Worm (Caenorhabditis elegans) whole organism, L1 larva: ENCODE measurements around the gene clec-88.

Source experiments
- elt-2 ChIP-seq: sonication (generic microtip); optimal IDR thresholded peaks from 2 replicates; lab custom pipeline; 2016; ENCODE audit warnings: missing genetic modification characterization, mild to moderate bottlenecking, inconsistent platforms, missing compliant biosample characterization, missing genetic modification reagents
- elt-3 ChIP-seq, 6 experiments: fragments of 150-350 bp in 1 of 6; sonication (generic microtip); optimal IDR thresholded peaks; 2 replicates each; lab custom pipeline; 2017 to 2018; ENCODE audit warnings: missing biosample characterization in 6 of 6, missing genetic modification characterization in 6 of 6, inconsistent platforms in 1 of 6
- nhr-237 ChIP-seq: fragments of 150-350 bp; optimal IDR thresholded peaks from 2 replicates; lab custom pipeline; 2014; ENCODE audit warnings: missing biosample characterization, missing genetic modification characterization
- unc-86 ChIP-seq: sonication (generic microtip); optimal IDR thresholded peaks from 2 replicates; lab custom pipeline; 2016; ENCODE audit warnings: missing genetic modification characterization, missing compliant biosample characterization
- ztf-4 ChIP-seq: fragments of 150-350 bp; optimal IDR thresholded peaks from 2 replicates; lab custom pipeline; 2014; ENCODE audit warnings: missing biosample characterization, missing genetic modification characterization

DNA sequence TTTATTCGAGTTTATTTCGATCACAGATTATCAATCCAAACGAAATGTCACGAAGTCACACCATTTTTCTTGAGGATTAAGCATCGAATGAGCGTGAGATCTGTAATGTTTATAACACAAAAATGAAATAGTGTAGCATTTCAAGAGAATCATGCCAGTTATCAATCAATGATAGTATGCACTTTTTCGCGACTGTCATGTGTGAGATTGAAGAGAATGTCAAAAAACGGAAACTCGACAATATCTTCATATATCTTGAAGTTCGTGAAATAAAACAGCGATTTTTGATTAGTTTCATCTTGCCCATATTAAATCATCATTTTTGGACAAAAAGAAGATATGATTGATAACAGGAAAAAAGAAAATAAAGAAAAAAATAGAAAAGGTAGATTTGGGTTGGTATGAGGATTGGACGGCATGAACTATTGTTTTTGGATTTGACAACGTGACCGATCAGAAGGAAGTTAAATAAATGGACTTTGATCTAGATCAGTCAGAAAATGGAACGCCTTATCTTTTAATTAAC, 13.6 kb downstream of the clec-88 start:
- TF ChIP-seq ztf-4 (tag; lab: Kevin White, UChicago) (no peak), nhr-237 (tag; lab: Kevin White, UChicago) (no peak), elt-3 (tag; optimal IDR thresholded peaks at IDR 0.05; lab: Kevin White, UChicago) (peak in 4 of 6 experiments; percentile 22 to 62 (median 44)), unc-86 (tag; lab: Kevin White, UChicago) (no peak), elt-2 (tag; lab: Kevin White, UChicago) (no peak)
